Worm (Caenorhabditis elegans) whole organism, young adult: ENCODE results near the gene C16C4.17.
"Not testable (repeated sequence)": the region's sequence is repeated elsewhere in the genome, so short reads cannot be mapped to it uniquely, and the experiment has no call there.

ENCODE experiments used
- B0261.1 ChIP-seq: sonication (generic microtip); optimal IDR thresholded peaks from 2 replicates; lab custom pipeline; 2016; ENCODE audit warnings: mild to moderate bottlenecking, missing genetic modification characterization, moderate library complexity, missing compliant biosample characterization
- C06A6.2 ChIP-seq: fragments of 200-800 bp; sonication (Bioruptor generic); conservative IDR thresholded peaks from 2 replicates; pipeline ENCODE4 v1.3.6; 2022; ENCODE audit warnings: missing genetic modification characterization, missing compliant biosample characterization
- F10E7.11 ChIP-seq: sonication (generic microtip); optimal IDR thresholded peaks from 2 replicates; lab custom pipeline; 2017; ENCODE audit warnings: mild to moderate bottlenecking, missing genetic modification characterization, moderate library complexity, missing compliant biosample characterization
- F22D6.2 ChIP-seq: sonication (generic microtip); optimal IDR thresholded peaks from 2 replicates; lab custom pipeline; 2016; ENCODE audit warnings: mild to moderate bottlenecking, missing genetic modification characterization, missing compliant biosample characterization
- F33H1.4 ChIP-seq: fragments of 200-800 bp; sonication (Bioruptor generic); IDR thresholded peaks from 2 replicates; pipeline ENCODE4 v1.3.6; 2022; ENCODE audit warnings: missing genetic modification reagents, missing genetic modification characterization, missing compliant biosample characterization
- F37B4.10 ChIP-seq: fragments of 200-800 bp; sonication (Bioruptor generic); IDR thresholded peaks from 2 replicates; pipeline ENCODE4 v1.3.6; 2022; ENCODE audit warnings: missing genetic modification characterization, missing compliant biosample characterization
- F52B5.7 ChIP-seq: sonication (generic microtip); optimal IDR thresholded peaks from 2 replicates; lab custom pipeline; 2016; ENCODE audit warnings: mild to moderate bottlenecking, missing genetic modification characterization, missing compliant biosample characterization
- F57A8.1 ChIP-seq: fragments of 200-800 bp; sonication (Bioruptor generic); optimal IDR thresholded peaks from 2 replicates; lab custom pipeline; 2018; ENCODE audit warnings: mild to moderate bottlenecking, missing genetic modification characterization, moderate library complexity, missing compliant biosample characterization
- F57C9.4 ChIP-seq: sonication (generic microtip); optimal IDR thresholded peaks from 2 replicates; lab custom pipeline; 2017; ENCODE audit warnings: mild to moderate bottlenecking, missing genetic modification characterization, missing compliant biosample characterization
- Y53G8AR.9 ChIP-seq: fragments of 200-800 bp; sonication (Bioruptor generic); conservative IDR thresholded peaks from 2 replicates; pipeline ENCODE4 v1.3.6; 2022; ENCODE audit warnings: missing genetic modification reagents, missing genetic modification characterization, missing compliant biosample characterization
- Y56A3A.18 ChIP-seq: fragments of 200-800 bp; sonication (Bioruptor generic); IDR thresholded peaks from 2 replicates; pipeline ENCODE4 v1.3.6; 2022; ENCODE audit warnings: missing genetic modification reagents, missing genetic modification characterization, missing compliant biosample characterization
- Y67H2A.10 ChIP-seq: fragments of 200-800 bp; sonication (Bioruptor generic); conservative IDR thresholded peaks from 2 replicates; pipeline ENCODE4 v1.3.6; 2022; ENCODE audit warnings: missing genetic modification reagents, missing genetic modification characterization, missing compliant biosample characterization
- Y79H2A.3 ChIP-seq: fragments of 200-800 bp; sonication (Bioruptor generic); conservative IDR thresholded peaks from 2 replicates; pipeline ENCODE4 v1.3.6; 2022; ENCODE audit warnings: missing genetic modification reagents, missing genetic modification characterization, missing compliant biosample characterization
- Y95B8A.8 ChIP-seq: fragments of 200-800 bp; sonication (Bioruptor generic); IDR thresholded peaks from 2 replicates; pipeline ENCODE4 v1.3.6; 2022; ENCODE audit warnings: missing genetic modification reagents, missing genetic modification characterization, missing compliant biosample characterization
- akir-1 ChIP-seq: fragments of 200-800 bp; sonication (Bioruptor generic); optimal IDR thresholded peaks from 2 replicates; lab custom pipeline; 2018; ENCODE audit warnings: mild to moderate bottlenecking, missing genetic modification characterization, moderate library complexity, missing compliant biosample characterization
- aptf-2 ChIP-seq: fragments of 200-800 bp; sonication (Bioruptor generic); conservative IDR thresholded peaks from 2 replicates; pipeline ENCODE4 v1.3.6; 2022; ENCODE audit warnings: missing genetic modification reagents, missing genetic modification characterization, missing compliant biosample characterization
- aptf-3 ChIP-seq: fragments of 200-800 bp; sonication (Bioruptor generic); IDR thresholded peaks from 2 replicates; pipeline ENCODE4 v1.3.6; 2022; ENCODE audit warnings: missing genetic modification characterization, missing compliant biosample characterization
- atf-7 ChIP-seq: sonication (generic microtip); optimal IDR thresholded peaks from 2 replicates; lab custom pipeline; 2017; ENCODE audit warnings: mild to moderate bottlenecking, missing genetic modification characterization, missing compliant biosample characterization
- attf-3 ChIP-seq: fragments of 200-800 bp; sonication (Bioruptor generic); conservative IDR thresholded peaks from 2 replicates; pipeline ENCODE4 v1.3.6; 2022; ENCODE audit warnings: missing genetic modification reagents, missing genetic modification characterization, missing compliant biosample characterization
- ceh-40 ChIP-seq: fragments of 200-800 bp; sonication (Bioruptor generic); IDR thresholded peaks from 2 replicates; pipeline ENCODE4 v1.3.6; 2022; ENCODE audit warnings: missing genetic modification characterization, missing compliant biosample characterization
- dpff-1 ChIP-seq: sonication (generic microtip); optimal IDR thresholded peaks from 2 replicates; lab custom pipeline; 2017; ENCODE audit warnings: mild to moderate bottlenecking, missing genetic modification characterization, missing compliant biosample characterization
- dpl-1 ChIP-seq: fragments of 150-350 bp; optimal IDR thresholded peaks from 2 replicates; lab custom pipeline; 2014; ENCODE audit warnings: missing biosample characterization, missing genetic modification reagents, missing genetic modification characterization
- egrh-3 ChIP-seq: fragments of 200-800 bp; sonication (Bioruptor generic); IDR thresholded peaks from 2 replicates; pipeline ENCODE4 v1.3.6; 2022; ENCODE audit warnings: missing genetic modification reagents, missing genetic modification characterization, missing compliant biosample characterization
- him-1 ChIP-seq: sonication (generic microtip); optimal IDR thresholded peaks from 2 replicates; lab custom pipeline; 2016; ENCODE audit warnings: missing genotype, missing genetic modification reagents, missing genetic modification characterization, missing compliant biosample characterization
- hlh-12 ChIP-seq: sonication (generic microtip); optimal IDR thresholded peaks from 2 replicates; lab custom pipeline; 2016; ENCODE audit warnings: missing genetic modification characterization, missing compliant biosample characterization
- hlh-26 ChIP-seq: fragments of 200-800 bp; sonication (Bioruptor generic); conservative IDR thresholded peaks from 2 replicates; pipeline ENCODE4 v1.3.6; 2022; ENCODE audit warnings: missing genetic modification reagents, missing genetic modification characterization, missing compliant biosample characterization
- hmg-1.2 ChIP-seq: fragments of 200-800 bp; sonication (Bioruptor generic); IDR thresholded peaks from 2 replicates; pipeline ENCODE4 v1.3.6; 2022; ENCODE audit warnings: missing genetic modification reagents, missing genetic modification characterization, missing compliant biosample characterization
- hsf-1 ChIP-seq: fragments of 200-800 bp; sonication (Bioruptor generic); IDR thresholded peaks from 2 replicates; pipeline ENCODE4 v1.3.6; 2022; ENCODE audit warnings: missing genetic modification reagents, missing genetic modification characterization, missing compliant biosample characterization
- lin-26 ChIP-seq: fragments of 200-800 bp; sonication (Bioruptor generic); IDR thresholded peaks from 2 replicates; pipeline ENCODE4 v1.3.6; 2022; ENCODE audit warnings: missing genetic modification reagents, missing genetic modification characterization, missing compliant biosample characterization
- madf-3 ChIP-seq: fragments of 200-800 bp; sonication (Bioruptor generic); IDR thresholded peaks from 2 replicates; pipeline ENCODE4 v1.3.6; 2022; ENCODE audit warnings: missing genetic modification reagents, missing genetic modification characterization, missing compliant biosample characterization
- mes-4 ChIP-seq: sonication (generic microtip); optimal IDR thresholded peaks from 2 replicates; lab custom pipeline; 2016; ENCODE audit warnings: missing genotype, missing genetic modification characterization, missing compliant biosample characterization
- mxl-1 ChIP-seq: sonication (generic microtip); optimal IDR thresholded peaks from 2 replicates; lab custom pipeline; 2016; ENCODE audit warnings: missing genetic modification characterization, missing compliant biosample characterization
- nfya-1 ChIP-seq: sonication (generic microtip); optimal IDR thresholded peaks from 2 replicates; lab custom pipeline; 2017; ENCODE audit warnings: antibody characterized with exemption, missing compliant biosample characterization, missing genetic modification characterization, borderline replicate concordance; ENCODE audit not compliant: insufficient read depth
- nhr-80 ChIP-seq: sonication (generic microtip); optimal IDR thresholded peaks from 2 replicates; lab custom pipeline; 2016; ENCODE audit warnings: missing genetic modification characterization, missing compliant biosample characterization
- rcor-1 ChIP-seq: fragments of 200-800 bp; sonication (Bioruptor generic); IDR thresholded peaks from 2 replicates; pipeline ENCODE4 v1.3.6; 2022; ENCODE audit warnings: missing genetic modification reagents, missing genetic modification characterization, missing compliant biosample characterization
- rec-8 ChIP-seq, 2 experiments: sonication (generic microtip); optimal IDR thresholded peaks; 2 replicates each; lab custom pipeline; 2016; ENCODE audit warnings: mild to moderate bottlenecking in 2 of 2, missing genetic modification characterization in 2 of 2, missing genetic modification reagents in 2 of 2, missing genotype in 2 of 2, missing biosample characterization in 1 of 2, missing compliant biosample characterization in 1 of 2, moderate library complexity in 1 of 2
- repo-1 ChIP-seq: sonication (generic microtip); optimal IDR thresholded peaks from 2 replicates; lab custom pipeline; 2017; ENCODE audit warnings: mild to moderate bottlenecking, missing genetic modification characterization, missing compliant biosample characterization
- xnd-1 ChIP-seq: sonication (generic microtip); optimal IDR thresholded peaks from 2 replicates; lab custom pipeline; 2016; ENCODE audit warnings: missing genotype, missing genetic modification reagents, missing genetic modification characterization, missing compliant biosample characterization
- ztf-18 ChIP-seq: sonication (generic microtip); optimal IDR thresholded peaks from 2 replicates; lab custom pipeline; 2016; ENCODE audit warnings: missing genotype, mild to moderate bottlenecking, missing genetic modification characterization, missing compliant biosample characterization

The C16C4.17 gene

ce11 chrII:1820774-1821173 lies 43.6 kb upstream of the C16C4.17 start, which contains the start of gene fbxa-3:
fbxa-3 (minus strand) TSS chrII:1820874.
- no peak for TF ChIP-seq aptf-3 (GFP tag; lab: Robert Waterston, UW)
- TF ChIP-seq atf-7 (tag; lab: Kevin White, UChicago) = no peak
- no peak for TF ChIP-seq him-1
- no peak for TF ChIP-seq hlh-26 (GFP tag; lab: Robert Waterston, UW)
- no peak for TF ChIP-seq mxl-1 (tag; lab: Kevin White, UChicago)
- no peak for TF ChIP-seq F57C9.4 (tag; lab: Kevin White, UChicago)
- TF ChIP-seq F10E7.11 (tag; lab: Kevin White, UChicago) = no peak
- no peak for TF ChIP-seq F57A8.1 (GFP tag; lab: Kevin White, UChicago)

- peak; percentile 27 for TF ChIP-seq nhr-80 (tag; lab: Kevin White, UChicago)
These were observed 40.8 kb upstream of the C16C4.17 start for ce11 chrII:1823597-1823996.

- TF ChIP-seq F37B4.10, hlh-26, egrh-3 (GFP tag; lab: Robert Waterston, UW): not testable (repeated sequence)
These were observed 40.0 kb upstream of the C16C4.17 start, which contains the start of gene math-41 for ce11 chrII:1824329-1824728. math-41 (plus strand) TSS chrII:1824629.

- TF ChIP-seq rcor-1 (GFP tag; lab: Robert Waterston, UW) (no peak), nhr-80 (tag; lab: Kevin White, UChicago) (peak; percentile 48), C06A6.2 (GFP tag; lab: Robert Waterston, UW) (no peak), repo-1 (tag; lab: Kevin White, UChicago) (no peak), Y56A3A.18 (no peak), lin-26 (GFP tag; lab: Robert Waterston, UW) (no peak), nfya-1 (tag; lab: Kevin White, UChicago) (no peak)
These were observed 34.1 kb upstream of the C16C4.17 start, which contains the start of gene math-40 for ce11 chrII:1830182-1830682. math-40 (plus strand) TSS chrII:1830632.

- TF ChIP-seq xnd-1 (tag; lab: Kevin White, UChicago) (no peak), aptf-2 (GFP tag; lab: Robert Waterston, UW) (no peak), ztf-18 (tag; lab: Kevin White, UChicago) (no peak), hmg-1.2 (GFP tag; lab: Robert Waterston, UW) (no peak), F22D6.2 (no peak), nhr-80 (tag; lab: Kevin White, UChicago) (peak; percentile 24)
- TF ChIP-seq, all 124 proteins: peak for 1
These were observed 32.4 kb upstream of the C16C4.17 start, which contains the start of gene math-39 for ce11 chrII:1831883-1832388. math-39 (plus strand) TSS chrII:1832338.

ce11 chrII:1836204-1836603 lies 28.2 kb upstream of the C16C4.17 start, which contains the start of gene T08E11.1:
T08E11.1 (plus strand) TSS chrII:1836504.
- no peak for TF ChIP-seq Y79H2A.3 (GFP tag; lab: Robert Waterston, UW)
- TF ChIP-seq B0261.1 (tag; lab: Kevin White, UChicago) = no peak
- no peak for TF ChIP-seq F52B5.7 (tag; lab: Kevin White, UChicago)
- no peak for TF ChIP-seq Y53G8AR.9 (GFP tag; lab: Robert Waterston, UW)
- TF ChIP-seq F33H1.4 (GFP tag; lab: Robert Waterston, UW) = no peak
- TF ChIP-seq Y67H2A.10 (GFP tag; lab: Robert Waterston, UW) = no peak
- no peak for TF ChIP-seq mes-4 (tag; lab: Kevin White, UChicago)
- no peak for TF ChIP-seq dpff-1
- no peak for TF ChIP-seq attf-3 (GFP tag; lab: Robert Waterston, UW)
- TF ChIP-seq akir-1 = no peak
- TF ChIP-seq hsf-1 = no peak
- TF ChIP-seq ceh-40 = no peak
- TF ChIP-seq madf-3 = no peak
- TF ChIP-seq F57A8.1 (GFP tag; lab: Kevin White, UChicago) = no peak
- TF ChIP-seq dpl-1 (GFP tag; lab: Kevin White, UChicago) = no peak
- TF ChIP-seq Y95B8A.8 (GFP tag; lab: Robert Waterston, UW) = no peak
- TF ChIP-seq rcor-1 (GFP tag; lab: Robert Waterston, UW) = no peak
- no peak for TF ChIP-seq F37B4.10 (GFP tag; lab: Robert Waterston, UW)
- no peak for TF ChIP-seq hlh-12 (tag; lab: Kevin White, UChicago)
- TF ChIP-seq rec-8 (tag; optimal IDR thresholded peaks at IDR 0.05; lab: Kevin White, UChicago) = no peak
